Fruit fly (Drosophila melanogaster) whole organism, embryonic: Measurements from ENCODE around the gene CG42814.

ENCODE experiments used
- Asciz ChIP-seq: fragments of 200-800 bp; sonication (Bioruptor generic); optimal IDR thresholded peaks from 2 replicates; lab custom pipeline; 2017; ENCODE audit warnings: missing biosample characterization, mild to moderate bottlenecking, missing genetic modification characterization, missing genetic modification reagents
- Atf6 ChIP-seq: fragments of 200-800 bp; sonication (Bioruptor generic); IDR thresholded peaks from 2 replicates; pipeline ENCODE4 v1.3.6; 2022; ENCODE audit warnings: missing biosample characterization, missing genetic modification characterization
- CG10979 ChIP-seq: fragments of 200-800 bp; sonication (Bioruptor generic); optimal IDR thresholded peaks from 2 replicates; lab custom pipeline; 2018; ENCODE audit warnings: missing biosample characterization, mild to moderate bottlenecking, missing genetic modification characterization, moderate library complexity
- CG11560 ChIP-seq: fragments of 200-800 bp; sonication (Bioruptor generic); IDR thresholded peaks from 3 replicates; pipeline ENCODE4 v1.3.6; 2022; ENCODE audit warnings: missing biosample characterization, missing genetic modification characterization
- CG13123 ChIP-seq: fragments of 200-800 bp; sonication (Bioruptor generic); optimal IDR thresholded peaks from 2 replicates; lab custom pipeline; 2016; ENCODE audit warnings: missing biosample characterization, missing genetic modification characterization
- CG14014 ChIP-seq: fragments of 200-800 bp; sonication (Bioruptor generic); IDR thresholded peaks from 2 replicates; pipeline ENCODE4 v1.3.6; 2022; ENCODE audit warnings: missing biosample characterization, missing genetic modification characterization
- CG16863 ChIP-seq: fragments of 200-800 bp; sonication (Bioruptor generic); optimal IDR thresholded peaks from 3 replicates; lab custom pipeline; 2016; ENCODE audit warnings: missing biosample characterization, missing genetic modification characterization
- CG17359 ChIP-seq: fragments of 200-800 bp; sonication (Bioruptor generic); optimal IDR thresholded peaks from 3 replicates; lab custom pipeline; 2018; ENCODE audit warnings: missing biosample characterization, mild to moderate bottlenecking, missing genetic modification characterization, moderate library complexity
- CG17829 ChIP-seq: fragments of 200-800 bp; optimal IDR thresholded peaks from 2 replicates; lab custom pipeline; 2019; ENCODE audit warnings: missing biosample characterization, mild to moderate bottlenecking, missing genetic modification characterization, moderate library complexity
- CG18011 ChIP-seq: fragments of 200-800 bp; sonication (Bioruptor generic); optimal IDR thresholded peaks from 2 replicates; lab custom pipeline; 2017; ENCODE audit warnings: missing biosample characterization, missing genetic modification characterization, mild to moderate bottlenecking, moderate library complexity, missing genotype
- CG30403 ChIP-seq: fragments of 200-800 bp; sonication (Bioruptor generic); optimal IDR thresholded peaks from 3 replicates; lab custom pipeline; 2016; ENCODE audit warnings: missing biosample characterization, missing genetic modification characterization
- CG31388 ChIP-seq: fragments of 200-800 bp; sonication (Bioruptor generic); optimal IDR thresholded peaks from 2 replicates; lab custom pipeline; 2016; ENCODE audit warnings: missing biosample characterization, missing genetic modification characterization
- CG3163 ChIP-seq: fragments of 200-800 bp; sonication (Bioruptor generic); optimal IDR thresholded peaks from 3 replicates; lab custom pipeline; 2016; ENCODE audit warnings: missing biosample characterization, missing genetic modification characterization
- CG33557 ChIP-seq: fragments of 200-800 bp; sonication (Bioruptor generic); optimal IDR thresholded peaks from 2 replicates; lab custom pipeline; 2019; ENCODE audit warnings: missing biosample characterization, mild to moderate bottlenecking, missing genetic modification characterization, moderate library complexity
- CG34376 ChIP-seq: fragments of 200-800 bp; sonication (Bioruptor generic); optimal IDR thresholded peaks from 2 replicates; lab custom pipeline; 2018; ENCODE audit warnings: missing biosample characterization, mild to moderate bottlenecking, missing genetic modification characterization
- CG43689 ChIP-seq: fragments of 200-800 bp; sonication (Bioruptor generic); IDR thresholded peaks from 2 replicates; pipeline ENCODE4 v1.3.6; 2022; ENCODE audit warnings: missing biosample characterization, missing genetic modification characterization
- CG4404 ChIP-seq: fragments of 200-800 bp; sonication (Bioruptor generic); IDR thresholded peaks from 2 replicates; pipeline ENCODE4 v1.3.6; 2022; ENCODE audit warnings: missing biosample characterization, missing genetic modification characterization
- CG4730 ChIP-seq: fragments of 200-800 bp; sonication (Bioruptor generic); IDR thresholded peaks from 2 replicates; pipeline ENCODE4 v1.3.6; 2022; ENCODE audit warnings: missing biosample characterization, missing genetic modification characterization
- CG4820 ChIP-seq: fragments of 200-800 bp; sonication (Bioruptor generic); optimal IDR thresholded peaks from 3 replicates; lab custom pipeline; 2016; ENCODE audit warnings: missing biosample characterization, missing genetic modification characterization
- CG5245 ChIP-seq: fragments of 200-800 bp; sonication (Bioruptor generic); optimal IDR thresholded peaks from 3 replicates; lab custom pipeline; 2016; ENCODE audit warnings: missing biosample characterization, missing genetic modification characterization
- CG6175 ChIP-seq: fragments of 200-800 bp; sonication (Bioruptor generic); IDR thresholded peaks from 3 replicates; pipeline ENCODE4 v1.3.6; 2022; ENCODE audit warnings: missing biosample characterization, missing genetic modification characterization
- CG7839 ChIP-seq: fragments of 200-800 bp; sonication (Bioruptor generic); optimal IDR thresholded peaks from 3 replicates; lab custom pipeline; 2018; ENCODE audit warnings: missing biosample characterization, mild to moderate bottlenecking, missing genetic modification characterization, moderate library complexity
- CG7987 ChIP-seq: fragments of 200-800 bp; sonication (Bioruptor generic); optimal IDR thresholded peaks from 2 replicates; lab custom pipeline; 2018; ENCODE audit warnings: missing biosample characterization, mild to moderate bottlenecking, missing genetic modification characterization, moderate library complexity
- CG8290 ChIP-seq, 3 experiments: fragments of 200-800 bp; sonication (Bioruptor generic); optimal IDR thresholded peaks; 2 replicates each; lab custom pipeline; 2016 to 2019; ENCODE audit warnings: missing biosample characterization in 3 of 3, missing genetic modification characterization in 3 of 3, mild to moderate bottlenecking in 2 of 3, moderate library complexity in 1 of 3
- CG9727 ChIP-seq: fragments of 200-800 bp; sonication (Bioruptor generic); optimal IDR thresholded peaks from 3 replicates; lab custom pipeline; 2017; ENCODE audit warnings: missing biosample characterization, mild to moderate bottlenecking, missing genetic modification characterization
- CG9876 ChIP-seq: fragments of 200-800 bp; sonication (Bioruptor generic); optimal IDR thresholded peaks from 2 replicates; lab custom pipeline; 2016; ENCODE audit warnings: missing biosample characterization, missing genetic modification characterization
- Doc3 ChIP-seq: fragments of 200-800 bp; sonication (Bioruptor generic); IDR thresholded peaks from 3 replicates; pipeline ENCODE4 v1.3.6; 2022; ENCODE audit warnings: missing biosample characterization, missing genetic modification characterization; ENCODE audit not compliant: partially characterized antibody
- Dref ChIP-seq: fragments of 200-800 bp; sonication (Bioruptor generic); IDR thresholded peaks from 2 replicates; pipeline ENCODE4 v1.3.6; 2022; ENCODE audit warnings: missing biosample characterization, missing genetic modification characterization
- E2f1 ChIP-seq: fragments of 200-800 bp; sonication (Bioruptor generic); IDR thresholded peaks from 2 replicates; pipeline ENCODE4 v1.3.6; 2022; ENCODE audit warnings: missing biosample characterization, missing genetic modification characterization
- Fer3 ChIP-seq: fragments of 200-800 bp; sonication (Bioruptor generic); optimal IDR thresholded peaks from 2 replicates; lab custom pipeline; 2018; ENCODE audit warnings: missing biosample characterization, mild to moderate bottlenecking, missing genetic modification characterization, moderate library complexity
- Max ChIP-seq: fragments of 200-800 bp; sonication (Bioruptor generic); optimal IDR thresholded peaks from 2 replicates; lab custom pipeline; 2016; ENCODE audit warnings: missing biosample characterization, mild to moderate bottlenecking, missing genetic modification characterization
- Pdp1 ChIP-seq, 2 experiments: fragments of 200-800 bp; sonication (Bioruptor generic); optimal IDR thresholded peaks; 3 replicates each; lab custom pipeline; 2016; ENCODE audit warnings: missing biosample characterization in 2 of 2, missing genetic modification characterization in 2 of 2, mild to moderate bottlenecking in 1 of 2, moderate library complexity in 1 of 2
- Ravus ChIP-seq: fragments of 200-800 bp; sonication (Bioruptor generic); IDR thresholded peaks from 2 replicates; pipeline ENCODE4 v1.3.6; 2022; ENCODE audit warnings: missing biosample characterization, missing genetic modification characterization
- Spps ChIP-seq: fragments of 200-800 bp; sonication (Bioruptor generic); optimal IDR thresholded peaks from 2 replicates; lab custom pipeline; 2018; ENCODE audit warnings: missing biosample characterization, mild to moderate bottlenecking, missing genetic modification characterization
- TFAM ChIP-seq: fragments of 200-800 bp; sonication (Bioruptor generic); optimal IDR thresholded peaks from 2 replicates; lab custom pipeline; 2017; ENCODE audit warnings: missing biosample characterization, missing genetic modification characterization, inconsistent platforms
- da ChIP-seq: fragments of 200-800 bp; sonication (Bioruptor generic); optimal IDR thresholded peaks from 2 replicates; lab custom pipeline; 2016; ENCODE audit warnings: missing biosample characterization, missing genetic modification characterization
- dan ChIP-seq: fragments of 200-800 bp; sonication (Bioruptor generic); IDR thresholded peaks from 2 replicates; pipeline ENCODE4 v1.3.6; 2022; ENCODE audit warnings: missing biosample characterization, missing genetic modification characterization
- fd64A ChIP-seq: fragments of 200-800 bp; sonication (Bioruptor generic); optimal IDR thresholded peaks from 3 replicates; lab custom pipeline; 2018; ENCODE audit warnings: missing biosample characterization, mild to moderate bottlenecking, missing genetic modification characterization
- fu2 ChIP-seq: fragments of 200-800 bp; sonication (Bioruptor generic); optimal IDR thresholded peaks from 2 replicates; lab custom pipeline; 2016; ENCODE audit warnings: missing biosample characterization, missing genetic modification characterization
- gcm2 ChIP-seq: fragments of 200-800 bp; sonication (Bioruptor generic); optimal IDR thresholded peaks from 2 replicates; lab custom pipeline; 2016; ENCODE audit warnings: missing biosample characterization, missing genetic modification characterization
- gfzf ChIP-seq: fragments of 200-800 bp; sonication (Bioruptor generic); optimal IDR thresholded peaks from 2 replicates; lab custom pipeline; 2016; ENCODE audit warnings: missing biosample characterization, mild to moderate bottlenecking, missing genetic modification characterization, moderate library complexity
- gsb ChIP-seq: fragments of 200-800 bp; sonication (Bioruptor generic); IDR thresholded peaks from 2 replicates; pipeline ENCODE4 v1.3.6; 2022; ENCODE audit warnings: missing biosample characterization, missing genetic modification characterization
- ham ChIP-seq: fragments of 200-800 bp; sonication (Bioruptor generic); IDR thresholded peaks from 2 replicates; pipeline ENCODE4 v1.3.6; 2022; ENCODE audit warnings: missing biosample characterization, missing genetic modification characterization
- lab ChIP-seq: fragments of 200-800 bp; sonication (Bioruptor generic); optimal IDR thresholded peaks from 3 replicates; lab custom pipeline; 2017; ENCODE audit warnings: missing biosample characterization, missing genetic modification characterization, mild to moderate bottlenecking, moderate library complexity, missing genetic modification reagents
- lmd ChIP-seq: fragments of 200-800 bp; sonication (Bioruptor generic); IDR thresholded peaks from 2 replicates; pipeline ENCODE4 v1.3.6; 2022; ENCODE audit warnings: missing biosample characterization, missing genetic modification characterization
- mld ChIP-seq: fragments of 200-800 bp; sonication (Bioruptor generic); IDR thresholded peaks from 3 replicates; pipeline ENCODE4 v1.3.6; 2022; ENCODE audit warnings: missing biosample characterization, missing genetic modification characterization; ENCODE audit not compliant: partially characterized antibody
- org-1 ChIP-seq: fragments of 200-800 bp; sonication (Bioruptor generic); optimal IDR thresholded peaks from 2 replicates; lab custom pipeline; 2017; ENCODE audit warnings: missing biosample characterization, missing genetic modification characterization
- pzg ChIP-seq: fragments of 200-800 bp; sonication (Bioruptor generic); optimal IDR thresholded peaks from 3 replicates; lab custom pipeline; 2018; ENCODE audit warnings: missing biosample characterization, mild to moderate bottlenecking, missing genetic modification characterization, moderate library complexity
- so ChIP-seq: fragments of 200-800 bp; sonication (Bioruptor generic); IDR thresholded peaks from 3 replicates; pipeline ENCODE4 v1.3.6; 2022; ENCODE audit warnings: missing biosample characterization, missing genetic modification characterization

Gene CG42814

dm6 chr3R:27263434-27264215 lies 34.4 kb upstream of the CG42814 start, which contains the start of gene woc (continued):
- TF ChIP-seq dan (GFP tag; lab: Robert Waterston, UW), result no peak
- peak; percentile 91 for TF ChIP-seq pzg (GFP tag; lab: Kevin White, UChicago)
- peak; percentile 44; the same call in 1 of the 2 replicates for TF ChIP-seq lmd (GFP tag; lab: Robert Waterston, UW)
- no peak for TF ChIP-seq gsb (GFP tag; lab: Robert Waterston, UW)
- peak; percentile 64 for TF ChIP-seq CG16863
- TF ChIP-seq CG9727 (GFP tag; lab: Kevin White, UChicago), result peak; percentile 64
- no peak for TF ChIP-seq CG7839 (tag; lab: Kevin White, UChicago)
- TF ChIP-seq Doc3 (GFP tag; lab: Robert Waterston, UW), result peak; percentile 72
- TF ChIP-seq CG4730, result peak; percentile 29; the same call in 1 of the 2 replicates
- TF ChIP-seq CG7987 (GFP tag; lab: Kevin White, UChicago), result peak; percentile 3
- peak; percentile 48 to 51 for TF ChIP-seq Pdp1 (GFP tag; optimal IDR thresholded peaks at IDR 0.05; lab: Kevin White, UChicago)
- TF ChIP-seq Ravus (GFP tag; lab: Robert Waterston, UW), result peak; percentile 4; the same call in 1 of the 2 replicates
- no peak for TF ChIP-seq CG9876 (GFP tag; lab: Kevin White, UChicago)
- TF ChIP-seq Spps (tag; lab: Kevin White, UChicago), result no peak
- TF ChIP-seq CG43689 (GFP tag; lab: Robert Waterston, UW), result no peak
- TF ChIP-seq gcm2 (GFP tag; lab: Kevin White, UChicago), result peak; percentile 45
- TF ChIP-seq org-1 (GFP tag; lab: Kevin White, UChicago), result peak; percentile 9
- peak; percentile 45; the same call in 1 of the 2 replicates for TF ChIP-seq CG14014
- TF ChIP-seq CG13123, result no peak
- peak; percentile 33 for TF ChIP-seq CG3163 (GFP tag; lab: Kevin White, UChicago)
- peak; percentile 37; the same call in 1 of the 2 replicates for TF ChIP-seq CG4404 (GFP tag; lab: Robert Waterston, UW)
- TF ChIP-seq mld, result peak; percentile 77
- TF ChIP-seq E2f1, result peak; percentile 94
- peak; percentile 28; the same call in 1 of the 3 replicates for TF ChIP-seq so (GFP tag; lab: Robert Waterston, UW)
- peak; percentile 60; the same call in 1 of the 2 replicates for TF ChIP-seq Atf6
- TF ChIP-seq CG30403, result peak; percentile 73
- TF ChIP-seq lab (GFP tag; lab: Kevin White, UChicago), result no peak
- TF ChIP-seq CG33557, result no peak
- TF ChIP-seq CG10979 (tag; lab: Kevin White, UChicago), result peak; percentile 30
- no peak for TF ChIP-seq CG17359 (tag; lab: Kevin White, UChicago)
- peak; percentile 48 for TF ChIP-seq Max (GFP tag; lab: Kevin White, UChicago)
- TF ChIP-seq TFAM (GFP tag; lab: Kevin White, UChicago), result no peak
- TF ChIP-seq CG4820, result no peak
- TF ChIP-seq gfzf, result peak; percentile 96
- no peak for TF ChIP-seq fd64A
- TF ChIP-seq Fer3 (tag; lab: Kevin White, UChicago), result no peak
- TF ChIP-seq CG34376 (GFP tag; lab: Kevin White, UChicago), result no peak
- no peak for TF ChIP-seq da
- TF ChIP-seq Dref (GFP tag; lab: Robert Waterston, UW), result peak; percentile 95
- TF ChIP-seq Asciz, result no peak
- no peak for TF ChIP-seq CG17829 (tag; lab: Kevin White, UChicago)
- no peak for TF ChIP-seq CG5245 (GFP tag; lab: Kevin White, UChicago)
- no peak for TF ChIP-seq CG11560 (tag; lab: Robert Waterston, UW)
- peak; percentile 81 for TF ChIP-seq fu2 (GFP tag; lab: Kevin White, UChicago)
- peak; percentile 37 for TF ChIP-seq CG18011 (GFP tag; lab: Kevin White, UChicago)
- TF ChIP-seq CG6175, result no peak
- TF ChIP-seq CG31388, result no peak
- TF ChIP-seq ham (GFP tag; lab: Robert Waterston, UW), result no peak
- no peak for TF ChIP-seq CG8290 (GFP tag; optimal IDR thresholded peaks at IDR 0.05; lab: Kevin White, UChicago)
- no peak for TF ChIP-seq CG8290 (tag; optimal IDR thresholded peaks at IDR 0.05; lab: Kevin White, UChicago)
